Worm (Caenorhabditis elegans): ENCODE measurements around the gene zyg-12.

ce11 chrII:4937743-4938142 lies 12.0 kb upstream of the zyg-12 start, which contains the start of gene ZK546.4:
- TF ChIP-seq flt-1 (GFP tag; IDR thresholded peaks at IDR 0.05) = no peak
- no peak for TF ChIP-seq B0310.2 (tag; optimal IDR thresholded peaks at IDR 0.05)
- TF ChIP-seq aly-1 (tag; optimal IDR thresholded peaks at IDR 0.05) = no peak
- no peak for TF ChIP-seq sea-1 (GFP tag; conservative IDR thresholded peaks at IDR 0.05)
- TF ChIP-seq ets-7 (tag; optimal IDR thresholded peaks at IDR 0.05) = no peak
- no peak for TF ChIP-seq hmg-4 (GFP tag; optimal IDR thresholded peaks at IDR 0.05)
- TF ChIP-seq scrt-1 (GFP tag; IDR thresholded peaks at IDR 0.05) = no peak
- TF ChIP-seq hnd-1 (tag; optimal IDR thresholded peaks at IDR 0.05) = no peak
- no peak for TF ChIP-seq ama-1 (optimal IDR thresholded peaks at IDR 0.05)
- TF ChIP-seq tbx-37 (GFP tag; conservative IDR thresholded peaks at IDR 0.05) = no peak
- TF ChIP-seq ceh-13 (GFP tag; optimal IDR thresholded peaks at IDR 0.05) = no peak

Data from whole organism, early embryonic.